Worm (Caenorhabditis elegans): Measurements from ENCODE around the gene aqp-11.

- TF ChIP-seq lir-1 (GFP tag; conservative IDR thresholded peaks at IDR 0.05) (no peak), dox-1 (GFP tag; IDR thresholded peaks at IDR 0.05) (no peak), unc-130 (GFP tag; optimal IDR thresholded peaks at IDR 0.05) (no peak), Y95B8A.8 (GFP tag; IDR thresholded peaks at IDR 0.05) (no peak), him-1 (tag; optimal IDR thresholded peaks at IDR 0.05) (no peak), F55B11.4 (tag; optimal IDR thresholded peaks at IDR 0.05; ENCODE audit: borderline replicate concordance, insufficient read depth) (no peak), F33H1.4 (GFP tag; IDR thresholded peaks at IDR 0.05) (no peak), let-526 (GFP tag; IDR thresholded peaks at IDR 0.05) (no peak), sptf-2 (GFP tag; optimal IDR thresholded peaks at IDR 0.05) (no peak), mcd-1 (GFP tag; IDR thresholded peaks at IDR 0.05) (no peak), nhr-179 (tag; optimal IDR thresholded peaks at IDR 0.05) (no peak), F39B2.1 (GFP tag; IDR thresholded peaks at IDR 0.05) (no peak)
These were observed 30.9 kb upstream of the aqp-11 start, which contains the start of gene T12D8.10 for ce11 chrIII:13642227-13642626.
